Worm (Caenorhabditis elegans) whole organism, L3 larva: ENCODE measurements around the gene cld-9.

Experiments used
- R02D3.7 ChIP-seq: fragments of 150-350 bp; optimal IDR thresholded peaks from 2 replicates; lab custom pipeline; 2014; ENCODE audit warnings: missing biosample characterization, missing genetic modification characterization
- ZK546.5 ChIP-seq: sonication (generic microtip); optimal IDR thresholded peaks from 2 replicates; lab custom pipeline; 2017; ENCODE audit warnings: missing biosample characterization, missing genetic modification characterization
- aly-2 ChIP-seq: fragments of 150-350 bp; optimal IDR thresholded peaks from 2 replicates; lab custom pipeline; 2014; ENCODE audit warnings: missing biosample characterization, missing genetic modification characterization
- ama-1 ChIP-seq: fragments of 150-350 bp; optimal IDR thresholded peaks from 2 replicates; lab custom pipeline; 2018
- ceh-16 ChIP-seq: sonication (generic microtip); optimal IDR thresholded peaks from 2 replicates; lab custom pipeline; 2017; ENCODE audit warnings: missing biosample characterization, missing genetic modification characterization
- ceh-28 ChIP-seq: fragments of 150-350 bp; optimal IDR thresholded peaks from 2 replicates; lab custom pipeline; 2014; ENCODE audit warnings: missing biosample characterization, missing genetic modification reagents, missing genetic modification characterization
- ceh-82 ChIP-seq: fragments of 150-350 bp; optimal IDR thresholded peaks from 2 replicates; lab custom pipeline; 2014; ENCODE audit warnings: missing biosample characterization, missing genetic modification characterization
- ceh-9 ChIP-seq: sonication (generic microtip); optimal IDR thresholded peaks from 2 replicates; lab custom pipeline; 2018; ENCODE audit warnings: missing biosample characterization, missing genetic modification characterization
- daf-12 ChIP-seq: fragments of 150-350 bp; optimal IDR thresholded peaks from 2 replicates; lab custom pipeline; 2014; ENCODE audit warnings: missing biosample characterization, missing genetic modification reagents, missing genetic modification characterization
- egl-27 ChIP-seq: sonication (generic microtip); optimal IDR thresholded peaks from 4 replicates; lab custom pipeline; 2017; ENCODE audit warnings: missing biosample characterization, missing genetic modification reagents, missing genetic modification characterization
- egl-5 ChIP-seq: fragments of 150-350 bp; optimal IDR thresholded peaks from 2 replicates; lab custom pipeline; 2017; ENCODE audit warnings: missing biosample characterization, missing genetic modification reagents, missing genetic modification characterization, inconsistent platforms
- elt-1 ChIP-seq: fragments of 150-350 bp; optimal IDR thresholded peaks from 2 replicates; lab custom pipeline; 2014; ENCODE audit warnings: missing biosample characterization, missing genetic modification characterization
- elt-2 ChIP-seq: sonication (generic microtip); optimal IDR thresholded peaks from 2 replicates; lab custom pipeline; 2016; ENCODE audit warnings: missing genetic modification reagents, mild to moderate bottlenecking, missing genetic modification characterization, missing compliant biosample characterization
- elt-3 ChIP-seq, 3 experiments: fragments of 150-350 bp in 1 of 3; sonication (generic microtip) in 2 of 3; optimal IDR thresholded peaks; 2 replicates in 2 of 3; 4 replicates in 1 of 3; lab custom pipeline; 2014 to 2017; ENCODE audit warnings: missing biosample characterization in 3 of 3, missing genetic modification characterization in 3 of 3
- eor-1 ChIP-seq, 2 experiments: fragments of 150-350 bp; optimal IDR thresholded peaks; 2 replicates each; lab custom pipeline; 2014 to 2018; ENCODE audit warnings: missing biosample characterization in 2 of 2, missing genetic modification characterization in 2 of 2
- fkh-2 ChIP-seq: fragments of 150-350 bp; optimal IDR thresholded peaks from 2 replicates; lab custom pipeline; 2014; ENCODE audit warnings: missing biosample characterization, missing genetic modification reagents, missing genetic modification characterization
- fos-1 ChIP-seq: fragments of 150-350 bp; optimal IDR thresholded peaks from 2 replicates; lab custom pipeline; 2014; ENCODE audit warnings: missing biosample characterization, missing genetic modification characterization
- hmg-11 ChIP-seq: sonication (generic microtip); optimal IDR thresholded peaks from 2 replicates; lab custom pipeline; 2016; ENCODE audit warnings: missing genetic modification characterization, missing compliant biosample characterization
- lin-15B ChIP-seq: fragments of 150-350 bp; optimal IDR thresholded peaks from 2 replicates; lab custom pipeline; 2014; ENCODE audit warnings: missing biosample characterization, missing genetic modification characterization
- lin-39 ChIP-seq: fragments of 150-350 bp; optimal IDR thresholded peaks from 2 replicates; lab custom pipeline; 2018; ENCODE audit warnings: missing biosample characterization, missing genetic modification reagents, missing genetic modification characterization
- mdl-1 ChIP-seq: fragments of 150-350 bp; optimal IDR thresholded peaks from 2 replicates; lab custom pipeline; 2014; ENCODE audit warnings: missing biosample characterization, missing genetic modification characterization
- mml-1 ChIP-seq: fragments of 150-350 bp; sonication (generic microtip); optimal IDR thresholded peaks from 3 replicates; lab custom pipeline; 2014; ENCODE audit warnings: missing biosample characterization, missing genetic modification characterization
- nfya-1 ChIP-seq: sonication (generic microtip); optimal IDR thresholded peaks from 2 replicates; lab custom pipeline; 2017; ENCODE audit warnings: missing genetic modification characterization, mild to moderate bottlenecking, missing compliant biosample characterization, antibody characterized with exemption, moderate library complexity; ENCODE audit not compliant: insufficient read depth
- nhr-23 ChIP-seq: fragments of 150-350 bp; optimal IDR thresholded peaks from 2 replicates; lab custom pipeline; 2014; ENCODE audit warnings: missing biosample characterization, missing genetic modification reagents, missing genetic modification characterization
- nhr-237 ChIP-seq: fragments of 150-350 bp; optimal IDR thresholded peaks from 2 replicates; lab custom pipeline; 2014; ENCODE audit warnings: missing biosample characterization, missing genetic modification characterization
- nhr-25 ChIP-seq: sonication (generic microtip); optimal IDR thresholded peaks from 2 replicates; lab custom pipeline; 2017; ENCODE audit warnings: missing biosample characterization, missing genetic modification characterization
- nhr-28 ChIP-seq: fragments of 150-350 bp; optimal IDR thresholded peaks from 2 replicates; lab custom pipeline; 2014; ENCODE audit warnings: missing biosample characterization, missing genetic modification characterization
- nhr-43 ChIP-seq: sonication (generic microtip); optimal IDR thresholded peaks from 2 replicates; lab custom pipeline; 2016; ENCODE audit warnings: mild to moderate bottlenecking, missing genetic modification characterization, missing compliant biosample characterization; ENCODE audit not compliant: poor library complexity, severe bottlenecking
- nhr-67 ChIP-seq: fragments of 150-350 bp; optimal IDR thresholded peaks from 2 replicates; lab custom pipeline; 2014; ENCODE audit warnings: missing biosample characterization, missing genetic modification characterization
- nhr-76 ChIP-seq: fragments of 150-350 bp; sonication (generic microtip); optimal IDR thresholded peaks from 5 replicates; lab custom pipeline; 2014; ENCODE audit warnings: missing biosample characterization, missing genetic modification characterization
- nhr-77 ChIP-seq: fragments of 150-350 bp; optimal IDR thresholded peaks from 2 replicates; lab custom pipeline; 2014; ENCODE audit warnings: missing biosample characterization, missing genetic modification characterization
- pha-4 ChIP-seq: fragments of 150-350 bp; optimal IDR thresholded peaks from 2 replicates; lab custom pipeline; 2014; ENCODE audit warnings: missing biosample characterization, missing genetic modification reagents, missing genetic modification characterization
- pqm-1 ChIP-seq: fragments of 150-350 bp; optimal IDR thresholded peaks from 2 replicates; lab custom pipeline; 2017; ENCODE audit warnings: missing biosample characterization, missing genetic modification characterization, inconsistent platforms
- skn-1 ChIP-seq: fragments of 150-350 bp; optimal IDR thresholded peaks from 2 replicates; lab custom pipeline; 2014; ENCODE audit warnings: missing biosample characterization, missing genetic modification characterization
- snpc-4 ChIP-seq: fragments of 150-350 bp; optimal IDR thresholded peaks from 2 replicates; lab custom pipeline; 2014; ENCODE audit warnings: missing biosample characterization, missing genetic modification characterization
- tbx-2 ChIP-seq: sonication (generic microtip); optimal IDR thresholded peaks from 2 replicates; lab custom pipeline; 2016; ENCODE audit warnings: mild to moderate bottlenecking, missing genetic modification characterization, missing compliant biosample characterization
- unc-39 ChIP-seq: sonication (generic microtip); optimal IDR thresholded peaks from 4 replicates; lab custom pipeline; 2017; ENCODE audit warnings: missing biosample characterization, missing genetic modification characterization
- zag-1 ChIP-seq: fragments of 150-350 bp; optimal IDR thresholded peaks from 2 replicates; lab custom pipeline; 2014; ENCODE audit warnings: missing biosample characterization, missing genetic modification characterization
- ztf-11 ChIP-seq: fragments of 150-350 bp; optimal IDR thresholded peaks from 2 replicates; lab custom pipeline; 2014; ENCODE audit warnings: missing biosample characterization, missing genetic modification characterization
- ztf-4 ChIP-seq: fragments of 150-350 bp; optimal IDR thresholded peaks from 2 replicates; lab custom pipeline; 2014; ENCODE audit warnings: missing biosample characterization, missing genetic modification characterization

The cld-9 gene

ce11 chrV:13751811-13752210 lies at the start of gene cld-9:
cld-9 (minus strand) TSS chrV:13751891.
- TF ChIP-seq ztf-11 (tag; lab: Kevin White, UChicago) (no peak), elt-2 (peak; percentile 71), zag-1 (tag; lab: Kevin White, UChicago) (no peak), ceh-28 (tag; lab: Kevin White, UChicago) (no peak), tbx-2 (tag; lab: Kevin White, UChicago) (no peak), pqm-1 (peak; percentile 40)

ce11 chrV:13799190-13799589 lies 47.5 kb upstream of the cld-9 start:
- no peak for TF ChIP-seq nhr-43
- TF ChIP-seq elt-2, result no peak
- TF ChIP-seq fos-1 (tag; lab: Kevin White, UChicago), result no peak
- no peak for TF ChIP-seq lin-39 (tag; lab: Kevin White, UChicago)
- TF ChIP-seq nhr-67 (tag; lab: Kevin White, UChicago), result no peak
- no peak for TF ChIP-seq nhr-28
- TF ChIP-seq nhr-25, result no peak
- no peak for TF ChIP-seq mml-1 (tag; lab: Kevin White, UChicago)

ce11 chrV:13796246-13796776 lies 44.6 kb upstream of the cld-9 start, which contains the start of gene twk-32:
twk-32 (plus strand) TSS chrV:13796641.
- TF ChIP-seq nhr-43 (no peak), ZK546.5 (tag; lab: Kevin White, UChicago) (no peak), pha-4 (tag; lab: Kevin White, UChicago) (peak; percentile 34), fos-1 (tag; lab: Kevin White, UChicago) (no peak), mml-1 (tag; lab: Kevin White, UChicago) (peak; percentile 22), ama-1 (lab: Kevin White, UChicago) (peak; percentile 73), tbx-2 (tag; lab: Kevin White, UChicago) (no peak), mdl-1 (tag; lab: Kevin White, UChicago) (no peak)

ce11 chrV:13794046-13794445 lies 42.4 kb upstream of the cld-9 start:
- no peak for TF ChIP-seq skn-1
- TF ChIP-seq ama-1 (lab: Kevin White, UChicago), result peak; percentile 36

- TF ChIP-seq tbx-2 (tag; lab: Kevin White, UChicago) (no peak), nhr-43 (peak; percentile 20), egl-5 (peak; percentile 73), fkh-2 (tag; lab: Kevin White, UChicago) (no peak), nhr-23 (tag; lab: Kevin White, UChicago) (peak; percentile 84), nhr-25 (peak; percentile 79)
Measured at ce11 chrV:13790557-13790956, 38.9 kb upstream of the cld-9 start.

ce11 chrV:13790117-13790516 lies 38.4 kb upstream of the cld-9 start:
- TF ChIP-seq zag-1 (tag; lab: Kevin White, UChicago), result no peak
- TF ChIP-seq ceh-9, result no peak
- TF ChIP-seq nhr-28, result no peak
- no peak for TF ChIP-seq ceh-82
- TF ChIP-seq nhr-76 (tag; lab: Kevin White, UChicago), result no peak
- no peak for TF ChIP-seq nhr-77
- no peak for TF ChIP-seq unc-39
- no peak for TF ChIP-seq nhr-237 (tag; lab: Kevin White, UChicago)
- TF ChIP-seq fos-1 (tag; lab: Kevin White, UChicago), result no peak
- no peak for TF ChIP-seq R02D3.7 (tag; lab: Kevin White, UChicago)
- no peak for TF ChIP-seq nhr-67 (tag; lab: Kevin White, UChicago)
- no peak for TF ChIP-seq nhr-25
- no peak for TF ChIP-seq nfya-1

ce11 chrV:13789362-13789761 lies 37.7 kb upstream of the cld-9 start:
- no peak for TF ChIP-seq nhr-67 (tag; lab: Kevin White, UChicago)
- peak; percentile 94 for TF ChIP-seq lin-15B (tag; lab: Kevin White, UChicago)
- TF ChIP-seq snpc-4 (tag; lab: Kevin White, UChicago), result peak; percentile 71
- peak; percentile 19 for TF ChIP-seq R02D3.7 (tag; lab: Kevin White, UChicago)
- peak; percentile 50 for TF ChIP-seq ceh-82
- TF ChIP-seq lin-39 (tag; lab: Kevin White, UChicago), result peak; percentile 96
- TF ChIP-seq elt-1, result no peak
- no peak for TF ChIP-seq nhr-77
- peak; percentile 88 for TF ChIP-seq hmg-11 (tag; lab: Kevin White, UChicago)
- peak; percentile 79 for TF ChIP-seq pqm-1
- TF ChIP-seq ceh-28 (tag; lab: Kevin White, UChicago), result peak; percentile 84
- no peak for TF ChIP-seq ceh-9
- no peak for TF ChIP-seq zag-1 (tag; lab: Kevin White, UChicago)
- TF ChIP-seq nhr-23 (tag; lab: Kevin White, UChicago), result peak; percentile 81
- no peak for TF ChIP-seq nhr-237 (tag; lab: Kevin White, UChicago)
- no peak for TF ChIP-seq ztf-4 (tag; lab: Kevin White, UChicago)
- no peak for TF ChIP-seq daf-12 (tag; lab: Kevin White, UChicago)
- TF ChIP-seq ceh-16 (tag; lab: Kevin White, UChicago), result no peak
- TF ChIP-seq egl-27 (tag; lab: Kevin White, UChicago), result no peak
- no peak for TF ChIP-seq elt-3 (tag; optimal IDR thresholded peaks at IDR 0.05; lab: Kevin White, UChicago)
- no peak for TF ChIP-seq eor-1 (tag; optimal IDR thresholded peaks at IDR 0.05; lab: Kevin White, UChicago)
- TF ChIP-seq fos-1 (tag; lab: Kevin White, UChicago), result peak; percentile 0
- no peak for TF ChIP-seq aly-2
- TF ChIP-seq nhr-43, result peak; percentile 20
- TF ChIP-seq nhr-25, result peak; percentile 84
